Worm (Caenorhabditis elegans): ENCODE measurements around the gene jmjd-5.

The jmjd-5 gene

ce11 chrV:11082475-11082874, 44.8 kb upstream of the jmjd-5 start (continued):
- TF ChIP-seq nhr-102 (tag; optimal IDR thresholded peaks at IDR 0.05): no peak
- TF ChIP-seq hif-1 (tag; optimal IDR thresholded peaks at IDR 0.05): no peak

ce11 chrV:11082964-11083363, 44.3 kb upstream of the jmjd-5 start:
- TF ChIP-seq Y105C5A.15 (GFP tag; IDR thresholded peaks at IDR 0.05) (no peak), set-16 (GFP tag; IDR thresholded peaks at IDR 0.05) (no peak), dpl-1 (GFP tag; optimal IDR thresholded peaks at IDR 0.05) (no peak), nhr-42 (GFP tag; IDR thresholded peaks at IDR 0.05) (no peak), ceh-82 (tag; optimal IDR thresholded peaks at IDR 0.05) (no peak)

- TF ChIP-seq T20F7.1 (GFP tag; optimal IDR thresholded peaks at IDR 0.05) (no peak), skn-1 (tag; optimal IDR thresholded peaks at IDR 0.05) (no peak), nhr-102 (tag; optimal IDR thresholded peaks at IDR 0.05) (no peak), mdt-29 (GFP tag; IDR thresholded peaks at IDR 0.05) (no peak), ztf-7 (tag; optimal IDR thresholded peaks at IDR 0.05) (no peak), ceh-62 (tag; optimal IDR thresholded peaks at IDR 0.05) (no peak), aha-1 (tag) (peak; percentile 55), lin-15B (tag; optimal IDR thresholded peaks at IDR 0.05) (no peak), nhr-111 (GFP tag; optimal IDR thresholded peaks at IDR 0.05) (no peak), nhr-11 (tag; optimal IDR thresholded peaks at IDR 0.05) (peak; percentile 66), ces-1 (GFP tag; optimal IDR thresholded peaks at IDR 0.05) (no peak), snpc-4 (tag; optimal IDR thresholded peaks at IDR 0.05) (no peak), nhr-77 (tag; optimal IDR thresholded peaks at IDR 0.05) (no peak), php-3 (GFP tag; IDR thresholded peaks at IDR 0.05) (no peak), F10B5.3 (tag; optimal IDR thresholded peaks at IDR 0.05) (no peak), nhr-76 (tag; optimal IDR thresholded peaks at IDR 0.05) (no peak), hmg-1.1 (GFP tag; IDR thresholded peaks at IDR 0.05) (no peak), F44E2.7 (GFP tag; IDR thresholded peaks at IDR 0.05) (no peak), ZK546.5 (tag; optimal IDR thresholded peaks at IDR 0.05) (no peak), hlh-11 (tag; optimal IDR thresholded peaks at IDR 0.05) (peak; percentile 43), lin-38 (GFP tag; IDR thresholded peaks at IDR 0.05) (no peak), madf-5 (GFP tag; IDR thresholded peaks at IDR 0.05) (no peak), spr-3 (GFP tag; optimal IDR thresholded peaks at IDR 0.05) (no peak), nhr-41 (GFP tag; IDR thresholded peaks at IDR 0.05) (no peak), zip-2 (tag; optimal IDR thresholded peaks at IDR 0.05) (no peak), mep-1 (tag; optimal IDR thresholded peaks at IDR 0.05) (no peak), lin-13 (GFP tag; optimal IDR thresholded peaks at IDR 0.05) (no peak), mes-2 (tag; optimal IDR thresholded peaks at IDR 0.05; ENCODE audit: poor library complexity, severe bottlenecking) (peak; percentile 24), ztf-11 (tag; optimal IDR thresholded peaks at IDR 0.05) (no peak), ceh-82 (tag; optimal IDR thresholded peaks at IDR 0.05) (no peak), cey-2 (tag; optimal IDR thresholded peaks at IDR 0.05; ENCODE audit: borderline replicate concordance, insufficient read depth) (no peak), R02D3.7 (tag; optimal IDR thresholded peaks at IDR 0.05) (no peak), F49E8.2 (tag; optimal IDR thresholded peaks at IDR 0.05; ENCODE audit: borderline replicate concordance) (no peak), fkh-10 (GFP tag; optimal IDR thresholded peaks at IDR 0.05) (no peak), pha-4 (GFP tag; IDR thresholded peaks at IDR 0.05) (no peak), pha-4 (tag; optimal IDR thresholded peaks at IDR 0.05) (no peak), mdl-1 (tag; optimal IDR thresholded peaks at IDR 0.05) (peak in 1 of 2 experiments; percentile 20), mxl-3 (GFP tag; optimal IDR thresholded peaks at IDR 0.05) (peak; percentile 55), unc-62 (GFP tag; optimal IDR thresholded peaks at IDR 0.05 in 1 of 2) (peak in 1 of 2 experiments; percentile 45), unc-62 (tag; optimal IDR thresholded peaks at IDR 0.05) (no peak), daf-19 (GFP tag; conservative IDR thresholded peaks at IDR 0.05) (no peak), hlh-30 (tag; optimal IDR thresholded peaks at IDR 0.05; ENCODE audit: insufficient read depth) (peak; percentile 33), Y48G9A.11 (GFP tag; IDR thresholded peaks at IDR 0.05) (no peak), ceh-44 (GFP tag; IDR thresholded peaks at IDR 0.05) (no peak)
These were observed 43.6 kb upstream of the jmjd-5 start for ce11 chrV:11083691-11084090.
